Fruit fly (Drosophila melanogaster) whole organism, adult: ENCODE results near the gene CG14270.

Experiments used
- CG11617 ChIP-seq: fragments of 200-800 bp; sonication (Bioruptor generic); optimal IDR thresholded peaks from 2 replicates; lab custom pipeline; 2017; ENCODE audit warnings: mild to moderate bottlenecking, missing biosample characterization, missing genetic modification reagents, missing genetic modification characterization
- CG14711 ChIP-seq: fragments of 200-800 bp; sonication (Bioruptor generic); optimal IDR thresholded peaks from 2 replicates; lab custom pipeline; 2018; ENCODE audit warnings: missing biosample characterization, mild to moderate bottlenecking, missing genetic modification characterization, moderate library complexity
- CG1620 ChIP-seq: fragments of 200-800 bp; sonication (Bioruptor generic); optimal IDR thresholded peaks from 2 replicates; lab custom pipeline; 2016; ENCODE audit warnings: missing biosample characterization, missing genetic modification characterization
- CG33017 ChIP-seq: fragments of 200-800 bp; sonication (Bioruptor generic); optimal IDR thresholded peaks from 2 replicates; lab custom pipeline; 2018; ENCODE audit warnings: missing biosample characterization, mild to moderate bottlenecking, missing genetic modification characterization, moderate library complexity
- CG7045 ChIP-seq: fragments of 200-800 bp; sonication (Bioruptor generic); optimal IDR thresholded peaks from 2 replicates; lab custom pipeline; 2017; ENCODE audit warnings: missing biosample characterization, mild to moderate bottlenecking, missing genetic modification characterization
- CG7101 ChIP-seq: fragments of 200-800 bp; sonication (Bioruptor generic); optimal IDR thresholded peaks from 2 replicates; lab custom pipeline; 2018; ENCODE audit warnings: missing biosample characterization, mild to moderate bottlenecking, missing genetic modification characterization, moderate library complexity
- Clk ChIP-seq: fragments of 200-800 bp; sonication (Bioruptor generic); optimal IDR thresholded peaks from 2 replicates; lab custom pipeline; 2017; ENCODE audit warnings: missing biosample characterization, missing genetic modification characterization
- Crg-1 ChIP-seq: fragments of 200-800 bp; sonication (Bioruptor generic); optimal IDR thresholded peaks from 2 replicates; lab custom pipeline; 2016; ENCODE audit warnings: missing biosample characterization, missing genetic modification characterization
- cic ChIP-seq: fragments of 200-800 bp; sonication (Bioruptor generic); optimal IDR thresholded peaks from 2 replicates; lab custom pipeline; 2017; ENCODE audit warnings: missing biosample characterization, mild to moderate bottlenecking, missing genetic modification characterization, moderate library complexity
- cnc ChIP-seq, 2 experiments: fragments of >200 bp; optimal IDR thresholded peaks; 2 replicates each; lab custom pipeline; 2017
- kay ChIP-seq: fragments of 200-800 bp; sonication (Bioruptor generic); peaks from one replicate; lab custom pipeline; 2016; ENCODE audit warnings: missing biosample characterization, missing genetic modification characterization, borderline replicate concordance
- ovo ChIP-seq: fragments of 200-800 bp; sonication (Bioruptor generic); optimal IDR thresholded peaks from 2 replicates; lab custom pipeline; 2016; ENCODE audit warnings: missing biosample characterization, missing genetic modification characterization
- pad ChIP-seq: fragments of 200-800 bp; sonication (Bioruptor generic); optimal IDR thresholded peaks from 3 replicates; lab custom pipeline; 2017; ENCODE audit warnings: missing biosample characterization, missing genetic modification characterization, mild to moderate bottlenecking, moderate library complexity, missing genetic modification reagents
- tj ChIP-seq: fragments of 200-800 bp; sonication (Bioruptor generic); optimal IDR thresholded peaks from 3 replicates; lab custom pipeline; 2017; ENCODE audit warnings: missing biosample characterization, mild to moderate bottlenecking, missing genetic modification characterization, moderate library complexity

dm6 chrX:3514016-3514415 lies 28.8 kb upstream of the CG14270 start, which contains the start of gene CG13021:
- TF ChIP-seq CG14711 (tag; lab: Kevin White, UChicago): no peak
- no peak for TF ChIP-seq kay (GFP tag; lab: Kevin White, UChicago)
- no peak for TF ChIP-seq ovo (GFP tag; lab: Kevin White, UChicago)
- no peak for TF ChIP-seq cnc (optimal IDR thresholded peaks at IDR 0.05; lab: Kevin White, UChicago)
- TF ChIP-seq CG7045 (GFP tag; lab: Kevin White, UChicago): no peak
- TF ChIP-seq CG7101 (tag; lab: Kevin White, UChicago): no peak
- TF ChIP-seq tj (GFP tag; lab: Kevin White, UChicago): no peak
- TF ChIP-seq Crg-1 (GFP tag; lab: Kevin White, UChicago): no peak
- no peak for TF ChIP-seq CG11617 (GFP tag; lab: Kevin White, UChicago)
- no peak for TF ChIP-seq CG33017 (tag; lab: Kevin White, UChicago)
- TF ChIP-seq pad (GFP tag; lab: Kevin White, UChicago): no peak
- TF ChIP-seq cic (GFP tag; lab: Kevin White, UChicago): no peak
- no peak for TF ChIP-seq CG1620 (GFP tag; lab: Kevin White, UChicago)
- no peak for TF ChIP-seq Clk
